Fruit fly (Drosophila melanogaster) whole organism, embryonic: ENCODE data around the gene Myo95E.
A peak's percentile ranks its signal among the peaks of the same experiment; 100 is the strongest.

ENCODE experiments used
- CG10366 ChIP-seq: fragments of 200-800 bp; sonication (Bioruptor generic); IDR thresholded peaks from 2 replicates; pipeline ENCODE4 v1.3.6; 2022; ENCODE audit warnings: missing biosample characterization, missing genetic modification characterization
- CG10462 ChIP-seq: fragments of 200-800 bp; sonication (Bioruptor generic); optimal IDR thresholded peaks from 2 replicates; lab custom pipeline; 2016; ENCODE audit warnings: missing biosample characterization, missing genetic modification characterization
- CG10654 ChIP-seq: fragments of 200-800 bp; sonication (Bioruptor generic); optimal IDR thresholded peaks from 2 replicates; lab custom pipeline; 2016; ENCODE audit warnings: missing biosample characterization, missing genetic modification characterization
- CG11247 ChIP-seq: fragments of 200-800 bp; sonication (Bioruptor generic); IDR thresholded peaks from 2 replicates; pipeline ENCODE4 v1.3.6; 2022; ENCODE audit warnings: missing biosample characterization, missing genetic modification characterization
- CG12659 ChIP-seq: fragments of 200-800 bp; sonication (Bioruptor generic); optimal IDR thresholded peaks from 3 replicates; lab custom pipeline; 2017; ENCODE audit warnings: mild to moderate bottlenecking, missing biosample characterization, missing genetic modification reagents, missing genetic modification characterization
- CG13296 ChIP-seq: fragments of 200-800 bp; sonication (Bioruptor generic); optimal IDR thresholded peaks from 3 replicates; lab custom pipeline; 2018; ENCODE audit warnings: missing biosample characterization, mild to moderate bottlenecking, missing genetic modification characterization
- CG14050 ChIP-seq: fragments of 200-800 bp; sonication (Bioruptor generic); IDR thresholded peaks from 3 replicates; pipeline ENCODE4 v1.3.6; 2022; ENCODE audit warnings: missing biosample characterization, missing genetic modification characterization
- CG15601 ChIP-seq: fragments of 200-800 bp; sonication (Bioruptor generic); optimal IDR thresholded peaks from 3 replicates; lab custom pipeline; 2019; ENCODE audit warnings: missing biosample characterization, mild to moderate bottlenecking, missing genetic modification characterization, moderate library complexity
- CG1603 ChIP-seq: fragments of 200-800 bp; sonication (Bioruptor generic); optimal IDR thresholded peaks from 2 replicates; lab custom pipeline; 2019; ENCODE audit warnings: missing biosample characterization, mild to moderate bottlenecking, missing genetic modification characterization, moderate library complexity
- CG1647 ChIP-seq: fragments of 200-800 bp; sonication (Bioruptor generic); optimal IDR thresholded peaks from 3 replicates; lab custom pipeline; 2016; ENCODE audit warnings: missing biosample characterization, missing genetic modification characterization
- CG2199 ChIP-seq: fragments of 200-800 bp; sonication (Bioruptor generic); IDR thresholded peaks from 3 replicates; pipeline ENCODE4 v1.3.6; 2022; ENCODE audit warnings: missing biosample characterization, missing genetic modification characterization
- CG2875 ChIP-seq: fragments of 200-800 bp; sonication (Bioruptor generic); optimal IDR thresholded peaks from 2 replicates; lab custom pipeline; 2017; ENCODE audit warnings: missing biosample characterization, mild to moderate bottlenecking, missing genetic modification characterization, missing genetic modification reagents
- CG30403 ChIP-seq: fragments of 200-800 bp; sonication (Bioruptor generic); optimal IDR thresholded peaks from 3 replicates; lab custom pipeline; 2016; ENCODE audit warnings: missing biosample characterization, missing genetic modification characterization
- CG31388 ChIP-seq: fragments of 200-800 bp; sonication (Bioruptor generic); optimal IDR thresholded peaks from 2 replicates; lab custom pipeline; 2016; ENCODE audit warnings: missing biosample characterization, missing genetic modification characterization
- CG3407 ChIP-seq: fragments of 200-800 bp; sonication (Bioruptor generic); optimal IDR thresholded peaks from 2 replicates; lab custom pipeline; 2018; ENCODE audit warnings: missing biosample characterization, mild to moderate bottlenecking, missing genetic modification characterization
- CG34376 ChIP-seq: fragments of 200-800 bp; sonication (Bioruptor generic); optimal IDR thresholded peaks from 2 replicates; lab custom pipeline; 2018; ENCODE audit warnings: missing biosample characterization, mild to moderate bottlenecking, missing genetic modification characterization
- CG4282 ChIP-seq: fragments of 200-800 bp; sonication (Bioruptor generic); optimal IDR thresholded peaks from 2 replicates; lab custom pipeline; 2016; ENCODE audit warnings: missing biosample characterization, missing genetic modification characterization
- CG5953 ChIP-seq: fragments of 200-800 bp; sonication (Bioruptor generic); IDR thresholded peaks from 2 replicates; pipeline ENCODE4 v1.3.6; 2022; ENCODE audit warnings: missing biosample characterization, missing genetic modification characterization
- CG6791 ChIP-seq: fragments of 200-800 bp; sonication (Bioruptor generic); IDR thresholded peaks from 3 replicates; pipeline ENCODE4 v1.3.6; 2022; ENCODE audit warnings: missing biosample characterization, missing genetic modification characterization; ENCODE audit not compliant: partially characterized antibody
- CG7372 ChIP-seq: fragments of 200-800 bp; sonication (Bioruptor generic); IDR thresholded peaks from 2 replicates; pipeline ENCODE4 v1.3.6; 2022; ENCODE audit warnings: missing biosample characterization, missing genetic modification characterization
- CG8924 ChIP-seq: fragments of 200-800 bp; optimal IDR thresholded peaks from 3 replicates; lab custom pipeline; 2019; ENCODE audit warnings: missing biosample characterization, mild to moderate bottlenecking, missing genetic modification characterization, moderate library complexity
- Dek ChIP-seq: fragments of 200-800 bp; sonication (Bioruptor generic); optimal IDR thresholded peaks from 3 replicates; lab custom pipeline; 2019; ENCODE audit warnings: missing biosample characterization, mild to moderate bottlenecking, missing genetic modification characterization, moderate library complexity
- Dfd ChIP-seq, 2 experiments: fragments of >200 bp; optimal IDR thresholded peaks; 2 replicates each; lab custom pipeline; 2017; ENCODE audit warnings: missing biosample characterization in 2 of 2, missing genetic modification characterization in 2 of 2
- Ets65A ChIP-seq: fragments of 200-800 bp; sonication (Bioruptor generic); peaks from one replicate; lab custom pipeline; 2016; ENCODE audit warnings: missing biosample characterization, missing genetic modification characterization
- HHEX ChIP-seq: fragments of 200-800 bp; sonication (Bioruptor generic); optimal IDR thresholded peaks from 3 replicates; lab custom pipeline; 2017; ENCODE audit warnings: missing biosample characterization, mild to moderate bottlenecking, missing genetic modification characterization, missing genetic modification reagents
- Hr51 ChIP-seq, 2 experiments: fragments of 200-800 bp; sonication (Bioruptor generic); optimal IDR thresholded peaks; 2 replicates in 1 of 2; 3 replicates in 1 of 2; lab custom pipeline; 2016 to 2018; ENCODE audit warnings: missing biosample characterization in 2 of 2, missing genetic modification characterization in 2 of 2, mild to moderate bottlenecking in 1 of 2, moderate library complexity in 1 of 2
- Hsf ChIP-seq: fragments of 200-800 bp; sonication (Bioruptor generic); optimal IDR thresholded peaks from 3 replicates; lab custom pipeline; 2016; ENCODE audit warnings: missing biosample characterization, missing genetic modification characterization
- Meics ChIP-seq: fragments of 200-800 bp; sonication (Bioruptor generic); optimal IDR thresholded peaks from 2 replicates; lab custom pipeline; 2017; ENCODE audit warnings: missing biosample characterization, mild to moderate bottlenecking, missing genetic modification characterization
- NC2β ChIP-seq: fragments of 200-800 bp; sonication (Bioruptor generic); optimal IDR thresholded peaks from 2 replicates; lab custom pipeline; 2016; ENCODE audit warnings: missing biosample characterization, missing genetic modification characterization
- Oli ChIP-seq: fragments of 200-800 bp; sonication (Bioruptor generic); optimal IDR thresholded peaks from 2 replicates; lab custom pipeline; 2018; ENCODE audit warnings: missing biosample characterization, mild to moderate bottlenecking, missing genetic modification characterization, moderate library complexity
- Sox100B ChIP-seq: fragments of 200-800 bp; sonication (Bioruptor generic); optimal IDR thresholded peaks from 3 replicates; lab custom pipeline; 2018; ENCODE audit warnings: missing biosample characterization, mild to moderate bottlenecking, missing genetic modification characterization
- Sox102F ChIP-seq: fragments of 200-800 bp; sonication (Bioruptor generic); optimal IDR thresholded peaks from 2 replicates; lab custom pipeline; 2018; ENCODE audit warnings: missing biosample characterization, mild to moderate bottlenecking, missing genetic modification characterization, moderate library complexity
- Ssrp ChIP-seq: fragments of 200-800 bp; sonication (Bioruptor generic); optimal IDR thresholded peaks from 2 replicates; lab custom pipeline; 2018; ENCODE audit warnings: missing biosample characterization, mild to moderate bottlenecking, missing genetic modification characterization, moderate library complexity
- chif ChIP-seq, 2 experiments: fragments of 200-800 bp; sonication (Bioruptor generic); optimal IDR thresholded peaks; 3 replicates each; lab custom pipeline; 2016; ENCODE audit warnings: missing biosample characterization in 2 of 2, missing genetic modification characterization in 2 of 2
- dati ChIP-seq: fragments of 200-800 bp; sonication (Bioruptor generic); IDR thresholded peaks from 2 replicates; pipeline ENCODE4 v1.3.6; 2022; ENCODE audit warnings: missing biosample characterization, missing genetic modification characterization
- gcm ChIP-seq: fragments of 200-800 bp; sonication (Bioruptor generic); optimal IDR thresholded peaks from 2 replicates; lab custom pipeline; 2019; ENCODE audit warnings: missing biosample characterization, mild to moderate bottlenecking, missing genetic modification characterization, moderate library complexity
- grau ChIP-seq: fragments of 200-800 bp; optimal IDR thresholded peaks from 3 replicates; lab custom pipeline; 2019; ENCODE audit warnings: missing biosample characterization, mild to moderate bottlenecking, missing genetic modification characterization, moderate library complexity
- gsb ChIP-seq: fragments of 200-800 bp; sonication (Bioruptor generic); IDR thresholded peaks from 2 replicates; pipeline ENCODE4 v1.3.6; 2022; ENCODE audit warnings: missing biosample characterization, missing genetic modification characterization
- nerfin-1 ChIP-seq: fragments of 200-800 bp; sonication (Bioruptor generic); optimal IDR thresholded peaks from 3 replicates; lab custom pipeline; 2019; ENCODE audit warnings: missing biosample characterization, mild to moderate bottlenecking, missing genetic modification characterization, moderate library complexity
- nom ChIP-seq: fragments of 200-800 bp; sonication (Bioruptor generic); optimal IDR thresholded peaks from 2 replicates; lab custom pipeline; 2017; ENCODE audit warnings: missing biosample characterization, missing genetic modification characterization, mild to moderate bottlenecking, moderate library complexity, missing genetic modification reagents
- odd ChIP-seq: fragments of 200-800 bp; sonication (Bioruptor generic); optimal IDR thresholded peaks from 2 replicates; lab custom pipeline; 2017; ENCODE audit warnings: missing biosample characterization, mild to moderate bottlenecking, missing genetic modification characterization
- prd ChIP-seq, 3 experiments: fragments of >200 bp in 2 of 3; fragments of 200-800 bp in 1 of 3; sonication (Bioruptor generic) in 1 of 3; optimal IDR thresholded peaks in 2 of 3; IDR thresholded peaks in 1 of 3; 2 replicates in 2 of 3; 3 replicates in 1 of 3; pipeline versions ENCODE4 v1.3.6 to Lab custom; 2017 to 2022; ENCODE audit warnings: missing biosample characterization in 1 of 3, missing genetic modification characterization in 1 of 3
- sc ChIP-seq, 3 experiments: fragments of >200 bp in 2 of 3; fragments of 200-800 bp in 1 of 3; sonication (Bioruptor generic) in 1 of 3; optimal IDR thresholded peaks; 2 replicates in 2 of 3; 3 replicates in 1 of 3; lab custom pipeline; 2017; ENCODE audit warnings: mild to moderate bottlenecking in 1 of 3, missing biosample characterization in 1 of 3, missing genetic modification characterization in 1 of 3, missing genetic modification reagents in 1 of 3
- sima ChIP-seq: fragments of 200-800 bp; sonication (Bioruptor generic); optimal IDR thresholded peaks from 2 replicates; lab custom pipeline; 2016; ENCODE audit warnings: missing biosample characterization, missing genetic modification characterization
- sisA ChIP-seq: fragments of 200-800 bp; sonication (Bioruptor generic); IDR thresholded peaks from 2 replicates; pipeline ENCODE4 v1.3.6; 2022; ENCODE audit warnings: missing biosample characterization, missing genetic modification characterization
- ttk ChIP-seq: fragments of 200-800 bp; sonication (Bioruptor generic); IDR thresholded peaks from 2 replicates; pipeline ENCODE4 v2.1.2; 2022; ENCODE audit warnings: missing biosample characterization, missing genetic modification characterization
- vvl ChIP-seq: fragments of 200-800 bp; sonication (Bioruptor generic); IDR thresholded peaks from 2 replicates; pipeline ENCODE4 v1.3.6; 2022; ENCODE audit warnings: missing biosample characterization, missing genetic modification characterization

The Myo95E gene

DNA sequence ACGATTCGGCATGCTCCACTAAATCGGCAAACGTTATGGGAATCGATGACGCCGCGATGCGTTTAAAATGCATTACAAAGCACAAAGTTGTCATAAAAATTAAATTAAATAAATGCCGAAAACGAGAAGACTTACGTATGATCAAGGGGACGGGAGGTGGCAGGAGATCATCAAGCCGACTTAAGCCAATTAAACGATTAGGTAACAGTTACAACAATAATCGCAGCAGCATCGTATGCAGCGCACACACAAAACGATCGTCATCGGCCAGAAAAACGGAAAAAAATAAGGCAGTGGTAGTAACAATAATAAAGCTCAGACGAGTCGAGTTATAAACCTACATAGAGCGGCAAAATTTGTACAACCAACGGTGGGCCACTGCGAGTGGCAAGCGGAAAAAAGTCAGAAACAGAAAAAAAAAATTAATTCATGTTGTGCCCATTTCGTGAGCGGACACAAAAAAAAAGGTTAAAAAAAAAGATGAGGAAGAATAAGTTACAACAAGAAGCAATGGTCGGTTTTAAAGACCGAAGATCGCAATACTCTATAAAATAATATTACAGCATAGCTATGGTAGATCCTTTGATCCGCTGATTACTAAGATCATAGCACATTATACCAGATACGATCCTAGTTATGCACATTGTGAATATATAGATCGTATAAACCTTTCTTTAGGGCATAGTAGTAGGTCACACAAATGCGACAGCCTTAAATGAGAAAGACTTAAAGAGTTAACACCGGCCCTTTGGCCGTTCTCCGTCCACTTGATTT, 45.2 kb upstream of the Myo95E start (continued):
- TF ChIP-seq CG13296 (GFP tag; lab: Kevin White, UChicago) (peak; percentile 15), Ets65A (GFP tag; lab: Kevin White, UChicago) (peak; percentile 92), CG2199 (GFP tag; lab: Robert Waterston, UW) (no peak), CG1647 (GFP tag; lab: Kevin White, UChicago) (peak; percentile 13), CG7372 (GFP tag; lab: Robert Waterston, UW) (peak; percentile 48; the same call in 1 of the 2 replicates), chif (GFP tag; optimal IDR thresholded peaks at IDR 0.05; lab: Kevin White, UChicago) (peak; percentile 12 to 39), NC2β (GFP tag; lab: Kevin White, UChicago) (no peak), Sox100B (GFP tag; lab: Kevin White, UChicago) (peak; percentile 56), CG2875 (GFP tag; lab: Kevin White, UChicago) (peak; percentile 28), Hr51 (GFP tag; optimal IDR thresholded peaks at IDR 0.05; lab: Kevin White, UChicago) (peak in 1 of 2 experiments; percentile 78), CG10654 (GFP tag; lab: Kevin White, UChicago) (peak; percentile 26), dati (GFP tag; lab: Robert Waterston, UW) (peak; percentile 58; the same call in 1 of the 2 replicates), vvl (peak; percentile 73), CG12659 (GFP tag; lab: Kevin White, UChicago) (peak; percentile 19), gsb (GFP tag; lab: Robert Waterston, UW) (0 out of 2 replicates have a peak, but pooled peaks have one; percentile 15), sima (GFP tag; lab: Kevin White, UChicago) (no peak), Ssrp (tag; lab: Kevin White, UChicago) (peak; percentile 64), CG6791 (GFP tag; lab: Robert Waterston, UW) (no peak), CG10366 (peak; percentile 51; the same call in 1 of the 2 replicates), CG30403 (GFP tag; lab: Kevin White, UChicago) (peak; percentile 31), CG34376 (GFP tag; lab: Kevin White, UChicago) (no peak), CG11247 (GFP tag; lab: Robert Waterston, UW) (peak; percentile 40; the same call in 1 of the 2 replicates), CG8924 (tag; lab: Kevin White, UChicago) (peak; percentile 48), Sox102F (peak; percentile 84), HHEX (GFP tag; lab: Kevin White, UChicago) (peak; percentile 21), CG1603 (tag; lab: Kevin White, UChicago) (peak; percentile 77), gcm (GFP tag; lab: Kevin White, UChicago) (peak; percentile 5), odd (peak; percentile 12), Hsf (GFP tag; lab: Kevin White, UChicago) (peak; percentile 49), CG31388 (GFP tag; lab: Kevin White, UChicago) (no peak), CG5953 (GFP tag; lab: Robert Waterston, UW) (peak; percentile 16; the same call in 1 of the 2 replicates), CG15601 (tag; lab: Kevin White, UChicago) (peak; percentile 52), CG3407 (GFP tag; lab: Kevin White, UChicago) (peak; percentile 27), Meics (peak; percentile 9), Oli (tag; lab: Kevin White, UChicago) (peak; percentile 62), Dek (tag; lab: Kevin White, UChicago) (peak; percentile 29), sc (optimal IDR thresholded peaks at IDR 0.05; lab: Kevin White, UChicago) (no peak), sc (GFP tag; optimal IDR thresholded peaks at IDR 0.05; lab: Kevin White, UChicago) (peak; percentile 16), nerfin-1 (tag; lab: Kevin White, UChicago) (peak; percentile 59), CG4282 (GFP tag; lab: Kevin White, UChicago) (no peak), sisA (GFP tag; lab: Robert Waterston, UW) (peak; percentile 32; the same call in 1 of the 2 replicates), Dfd (GFP tag; optimal IDR thresholded peaks at IDR 0.05; lab: Kevin White, UChicago) (no peak), grau (peak; percentile 47), CG14050 (GFP tag; lab: Robert Waterston, UW) (peak; percentile 49; the same call in 2 of the 3 replicates), prd (optimal IDR thresholded peaks at IDR 0.05; lab: Kevin White, UChicago) (no peak), prd (GFP tag; IDR thresholded peaks at IDR 0.05; lab: Robert Waterston, UW) (peak; percentile 41; the same call in 1 of the 3 replicates), ttk (GFP tag; lab: Robert Waterston, UW) (peak; percentile 74), nom (GFP tag; lab: Kevin White, UChicago) (no peak), CG10462 (no peak)
